Fruit fly (Drosophila melanogaster) Kc167 (cell line): ENCODE measurements around the gene CG12171.

Source experiments
- Myc ChIP-seq: fragments of >200 bp; optimal IDR thresholded peaks from 2 replicates; lab custom pipeline; 2017; ENCODE audit warnings: missing external identifiers
- Sin3A ChIP-seq: fragments of >200 bp; optimal IDR thresholded peaks from 2 replicates; lab custom pipeline; 2018; ENCODE audit warnings: missing external identifiers
- h ChIP-seq: fragments of >200 bp; optimal IDR thresholded peaks from 3 replicates; lab custom pipeline; 2018; ENCODE audit warnings: missing external identifiers
- insv ChIP-seq: fragments of >200 bp; optimal IDR thresholded peaks from 3 replicates; lab custom pipeline; 2018; ENCODE audit warnings: missing external identifiers
- psq ChIP-seq: fragments of >200 bp; optimal IDR thresholded peaks from 2 replicates; lab custom pipeline; 2017; ENCODE audit warnings: missing external identifiers
- ttk ChIP-seq: sonication (Bioruptor generic); optimal IDR thresholded peaks from 2 replicates; lab custom pipeline; 2017; ENCODE audit warnings: missing external identifiers

CG12171 gene

dm6 chr3R:5633437-5633836 lies at the start of gene CG12171:
Gene CG12171 (plus strand): TSS chr3R:5633627.
- no peak for TF ChIP-seq Sin3A (lab: Kevin White, UChicago)
- TF ChIP-seq psq (lab: Kevin White, UChicago) = no peak
- TF ChIP-seq h (lab: Kevin White, UChicago) = no peak
- TF ChIP-seq insv (lab: Kevin White, UChicago) = no peak
- no peak for TF ChIP-seq ttk
- TF ChIP-seq Myc (lab: Kevin White, UChicago) = no peak

- TF ChIP-seq psq (lab: Kevin White, UChicago) = no peak
- no peak for TF ChIP-seq ttk
- TF ChIP-seq insv (lab: Kevin White, UChicago) = no peak
Observed at dm6 chr3R:5587863-5588519, 45.4 kb upstream of the CG12171 start, which contains the start of gene CG2926. Gene CG2926 (minus strand): TSS chr3R:5588380.

- TF ChIP-seq h (lab: Kevin White, UChicago) (no peak), psq (lab: Kevin White, UChicago) (no peak), ttk (no peak), insv (lab: Kevin White, UChicago) (no peak), Sin3A (lab: Kevin White, UChicago) (no peak), Myc (lab: Kevin White, UChicago) (no peak)
Observed at dm6 chr3R:5588573-5588972, 44.9 kb upstream of the CG12171 start, which contains the start of gene PolZ2. Gene PolZ2 (plus strand): TSS chr3R:5588873.

dm6 chr3R:5591398-5591853 lies 42.0 kb upstream of the CG12171 start, which contains the start of the genes noi and Vha26:
Gene noi (minus strand): TSS chr3R:5591459.
Gene Vha26 (plus strand): TSS chr3R:5591763.
- TF ChIP-seq Sin3A (lab: Kevin White, UChicago) (no peak), Myc (lab: Kevin White, UChicago) (no peak), psq (lab: Kevin White, UChicago) (no peak), h (lab: Kevin White, UChicago) (no peak), ttk (no peak), insv (lab: Kevin White, UChicago) (no peak)

dm6 chr3R:5592009-5592572 lies 41.3 kb upstream of the CG12171 start:
- no peak for TF ChIP-seq Sin3A (lab: Kevin White, UChicago)
- TF ChIP-seq h (lab: Kevin White, UChicago) = no peak
- no peak for TF ChIP-seq ttk
- TF ChIP-seq insv (lab: Kevin White, UChicago) = no peak

- no peak for TF ChIP-seq insv (lab: Kevin White, UChicago)
- no peak for TF ChIP-seq h (lab: Kevin White, UChicago)
- TF ChIP-seq ttk = no peak
- no peak for TF ChIP-seq psq (lab: Kevin White, UChicago)
- no peak for TF ChIP-seq Myc (lab: Kevin White, UChicago)
- no peak for TF ChIP-seq Sin3A (lab: Kevin White, UChicago)
Observed at dm6 chr3R:5594878-5595277, 38.5 kb upstream of the CG12171 start.

dm6 chr3R:5599521-5600360 lies 33.7 kb upstream of the CG12171 start:
- no peak for TF ChIP-seq Myc (lab: Kevin White, UChicago)
- TF ChIP-seq Sin3A (lab: Kevin White, UChicago) = no peak
- TF ChIP-seq ttk = no peak
- TF ChIP-seq insv (lab: Kevin White, UChicago) = no peak
- no peak for TF ChIP-seq psq (lab: Kevin White, UChicago)
- TF ChIP-seq h (lab: Kevin White, UChicago) = no peak

dm6 chr3R:5600361-5601043 lies 32.9 kb upstream of the CG12171 start:
- TF ChIP-seq h (lab: Kevin White, UChicago) (no peak), psq (lab: Kevin White, UChicago) (no peak), insv (lab: Kevin White, UChicago) (no peak), Sin3A (lab: Kevin White, UChicago) (no peak), Myc (lab: Kevin White, UChicago) (no peak), ttk (no peak)

- TF ChIP-seq h (lab: Kevin White, UChicago) = no peak
- TF ChIP-seq psq (lab: Kevin White, UChicago) = no peak
- TF ChIP-seq insv (lab: Kevin White, UChicago) = no peak
- TF ChIP-seq Sin3A (lab: Kevin White, UChicago) = no peak
- no peak for TF ChIP-seq Myc (lab: Kevin White, UChicago)
- TF ChIP-seq ttk = no peak
Observed at dm6 chr3R:5601044-5601523, 32.3 kb upstream of the CG12171 start, which contains the start of the genes kra and SecS. Gene kra (minus strand): TSS chr3R:5601136. Gene SecS (plus strand): TSS chr3R:5601433.

- TF ChIP-seq ttk = no peak
- TF ChIP-seq Sin3A (lab: Kevin White, UChicago) = no peak
- no peak for TF ChIP-seq psq (lab: Kevin White, UChicago)
- no peak for TF ChIP-seq h (lab: Kevin White, UChicago)
- TF ChIP-seq Myc (lab: Kevin White, UChicago) = no peak
- no peak for TF ChIP-seq insv (lab: Kevin White, UChicago)
Observed at dm6 chr3R:5606477-5606876, 26.9 kb upstream of the CG12171 start, which contains the start of gene asl. Gene asl (minus strand): TSS chr3R:5606543.
